Fruit fly (Drosophila melanogaster) Kc167 (cell line): Measurements from ENCODE around the gene COX7A.

Experiments
- Myc ChIP-seq: fragments of >200 bp; optimal IDR thresholded peaks from 2 replicates; lab custom pipeline; 2017; ENCODE audit warnings: missing external identifiers
- Sin3A ChIP-seq: fragments of >200 bp; optimal IDR thresholded peaks from 2 replicates; lab custom pipeline; 2018; ENCODE audit warnings: missing external identifiers
- h ChIP-seq: fragments of >200 bp; optimal IDR thresholded peaks from 3 replicates; lab custom pipeline; 2018; ENCODE audit warnings: missing external identifiers
- insv ChIP-seq: fragments of >200 bp; optimal IDR thresholded peaks from 3 replicates; lab custom pipeline; 2018; ENCODE audit warnings: missing external identifiers
- psq ChIP-seq: fragments of >200 bp; optimal IDR thresholded peaks from 2 replicates; lab custom pipeline; 2017; ENCODE audit warnings: missing external identifiers
- ttk ChIP-seq: sonication (Bioruptor generic); optimal IDR thresholded peaks from 2 replicates; lab custom pipeline; 2017; ENCODE audit warnings: missing external identifiers

DNA sequence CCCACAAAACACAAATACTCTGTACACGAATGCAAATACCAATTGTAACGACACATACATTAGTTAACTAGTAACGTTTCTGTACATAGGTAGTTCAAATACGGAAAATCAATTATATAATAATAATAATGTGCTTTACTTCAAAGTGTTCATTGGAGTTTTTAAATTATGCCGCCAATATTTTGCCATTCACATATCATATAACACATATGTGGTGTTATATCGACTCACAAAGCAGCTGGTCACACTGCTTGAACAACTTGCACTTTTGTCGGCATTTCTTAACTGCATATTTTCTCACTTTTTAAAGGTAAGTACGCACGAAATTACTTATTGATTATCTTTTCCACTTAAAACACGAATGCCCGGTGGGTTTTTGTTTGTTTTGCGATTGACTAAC, 3.3 kb upstream of the COX7A start, which contains the start of gene DppIII:
- no peak for TF ChIP-seq insv (lab: Kevin White, UChicago)
- no peak for TF ChIP-seq psq (lab: Kevin White, UChicago)
- TF ChIP-seq ttk (lab: Kevin White, UChicago): no peak
- no peak for TF ChIP-seq h (lab: Kevin White, UChicago)
- no peak for TF ChIP-seq Sin3A
- no peak for TF ChIP-seq Myc
